Worm (Caenorhabditis elegans) whole organism, early embryonic: ENCODE results near the gene cyp-34A1.

ENCODE experiments used
- B0310.2 ChIP-seq: sonication (generic microtip); optimal IDR thresholded peaks from 2 replicates; lab custom pipeline; 2016; ENCODE audit warnings: mild to moderate bottlenecking, missing genetic modification characterization, missing compliant biosample characterization
- F13C5.2 ChIP-seq: sonication (generic microtip); optimal IDR thresholded peaks from 2 replicates; lab custom pipeline; 2017; ENCODE audit warnings: mild to moderate bottlenecking, missing genetic modification characterization, inconsistent platforms, missing compliant biosample characterization
- aly-1 ChIP-seq: sonication (generic microtip); optimal IDR thresholded peaks from 2 replicates; lab custom pipeline; 2016; ENCODE audit warnings: missing genetic modification characterization, missing compliant biosample characterization
- ama-1 ChIP-seq: fragments of 150-350 bp; optimal IDR thresholded peaks from 2 replicates; lab custom pipeline; 2014
- ceh-13 ChIP-seq: fragments of 200-800 bp; sonication (Bioruptor generic); optimal IDR thresholded peaks from 2 replicates; lab custom pipeline; 2018; ENCODE audit warnings: mild to moderate bottlenecking, missing genetic modification characterization, missing compliant biosample characterization
- ceh-36 ChIP-seq: sonication (generic microtip); optimal IDR thresholded peaks from 2 replicates; lab custom pipeline; 2016; ENCODE audit warnings: missing genetic modification characterization, inconsistent platforms, missing compliant biosample characterization
- ets-7 ChIP-seq: sonication (generic microtip); optimal IDR thresholded peaks from 2 replicates; lab custom pipeline; 2016; ENCODE audit warnings: missing genotype, missing genetic modification characterization, missing compliant biosample characterization
- flt-1 ChIP-seq: fragments of 200-800 bp; sonication (Bioruptor generic); IDR thresholded peaks from 2 replicates; pipeline ENCODE4 v1.3.6; 2022; ENCODE audit warnings: missing genetic modification characterization, missing compliant biosample characterization
- hmbx-1 ChIP-seq: sonication (generic microtip); optimal IDR thresholded peaks from 2 replicates; lab custom pipeline; 2016; ENCODE audit warnings: mild to moderate bottlenecking, missing genetic modification characterization, missing compliant biosample characterization
- hmg-4 ChIP-seq: fragments of 200-800 bp; sonication (Bioruptor generic); optimal IDR thresholded peaks from 2 replicates; lab custom pipeline; 2018; ENCODE audit warnings: mild to moderate bottlenecking, missing genetic modification characterization, missing compliant biosample characterization
- hnd-1 ChIP-seq: sonication (generic microtip); optimal IDR thresholded peaks from 2 replicates; lab custom pipeline; 2016; ENCODE audit warnings: missing genetic modification characterization, missing compliant biosample characterization
- pes-1 ChIP-seq: fragments of 200-800 bp; sonication (Bioruptor generic); IDR thresholded peaks from 2 replicates; pipeline ENCODE4 v1.3.6; 2022; ENCODE audit warnings: missing genetic modification reagents, missing genetic modification characterization, missing compliant biosample characterization
- scrt-1 ChIP-seq: fragments of 200-800 bp; sonication (Bioruptor generic); IDR thresholded peaks from 2 replicates; pipeline ENCODE4 v1.3.6; 2022; ENCODE audit warnings: missing genetic modification characterization, missing compliant biosample characterization
- sea-1 ChIP-seq: fragments of 200-800 bp; sonication (Bioruptor generic); conservative IDR thresholded peaks from 2 replicates; pipeline ENCODE4 v1.3.6; 2022; ENCODE audit warnings: missing genetic modification characterization, missing compliant biosample characterization
- tbx-11 ChIP-seq: fragments of 200-800 bp; sonication (Bioruptor generic); IDR thresholded peaks from 2 replicates; pipeline ENCODE4 v1.3.6; 2022; ENCODE audit warnings: missing genetic modification characterization, missing compliant biosample characterization
- tbx-37 ChIP-seq: fragments of 200-800 bp; sonication (Bioruptor generic); conservative IDR thresholded peaks from 2 replicates; pipeline ENCODE4 v1.3.6; 2022; ENCODE audit warnings: missing genetic modification reagents, missing genetic modification characterization, missing compliant biosample characterization
- tra-4 ChIP-seq: sonication (generic microtip); optimal IDR thresholded peaks from 2 replicates; lab custom pipeline; 2017; ENCODE audit warnings: missing genetic modification characterization, missing compliant biosample characterization

cyp-34A1 gene

ce11 chrV:15276915-15277314 is 10.8 kb downstream of the cyp-34A1 start, which contains the start of gene srw-17:
Gene srw-17, minus strand, starts transcription at chrV:15277015.
- no peak for TF ChIP-seq ceh-36 (tag; lab: Kevin White, UChicago)
- no peak for TF ChIP-seq tra-4 (tag; lab: Kevin White, UChicago)
- TF ChIP-seq ama-1 (lab: Kevin White, UChicago): no peak
- no peak for TF ChIP-seq F13C5.2 (tag; lab: Kevin White, UChicago)
- no peak for TF ChIP-seq ets-7 (tag; lab: Kevin White, UChicago)
- no peak for TF ChIP-seq sea-1 (GFP tag; lab: Robert Waterston, UW)
- no peak for TF ChIP-seq hmg-4
- no peak for TF ChIP-seq hnd-1 (tag; lab: Kevin White, UChicago)
- no peak for TF ChIP-seq B0310.2
- no peak for TF ChIP-seq pes-1

- TF ChIP-seq B0310.2 (no peak), F13C5.2 (tag; lab: Kevin White, UChicago) (no peak), tra-4 (tag; lab: Kevin White, UChicago) (no peak), aly-1 (tag; lab: Kevin White, UChicago) (no peak), hmbx-1 (tag; lab: Kevin White, UChicago) (no peak), ets-7 (tag; lab: Kevin White, UChicago) (no peak), ceh-13 (GFP tag; lab: Kevin White, UChicago) (no peak)
These were observed 13.0 kb downstream of the cyp-34A1 start, which contains the start of gene srw-16 for ce11 chrV:15274757-15275156. Gene srw-16, minus strand, starts transcription at chrV:15274857.

ce11 chrV:15272263-15272662 is 15.5 kb downstream of the cyp-34A1 start, which contains the start of gene T10H4.4:
Gene T10H4.4, minus strand, starts transcription at chrV:15272363.
- TF ChIP-seq aly-1 (tag; lab: Kevin White, UChicago) (no peak), ets-7 (tag; lab: Kevin White, UChicago) (no peak), ama-1 (lab: Kevin White, UChicago) (no peak), tbx-37 (GFP tag; lab: Robert Waterston, UW) (no peak), ceh-36 (tag; lab: Kevin White, UChicago) (no peak), scrt-1 (GFP tag; lab: Robert Waterston, UW) (no peak), hnd-1 (tag; lab: Kevin White, UChicago) (no peak), F13C5.2 (tag; lab: Kevin White, UChicago) (no peak), flt-1 (no peak), hmg-4 (no peak), sea-1 (GFP tag; lab: Robert Waterston, UW) (no peak), B0310.2 (no peak), pes-1 (no peak), hmbx-1 (tag; lab: Kevin White, UChicago) (no peak), ceh-13 (GFP tag; lab: Kevin White, UChicago) (no peak), tra-4 (tag; lab: Kevin White, UChicago) (no peak)

ce11 chrV:15268302-15268701 is 19.5 kb downstream of the cyp-34A1 start, which contains the start of gene srw-22:
Gene srw-22, plus strand, starts transcription at chrV:15268602.
- TF ChIP-seq B0310.2: no peak
- TF ChIP-seq sea-1 (GFP tag; lab: Robert Waterston, UW): no peak
- no peak for TF ChIP-seq tra-4 (tag; lab: Kevin White, UChicago)
- no peak for TF ChIP-seq hmg-4
- TF ChIP-seq ceh-36 (tag; lab: Kevin White, UChicago): no peak
- no peak for TF ChIP-seq ceh-13 (GFP tag; lab: Kevin White, UChicago)
- no peak for TF ChIP-seq F13C5.2 (tag; lab: Kevin White, UChicago)
- TF ChIP-seq ama-1 (lab: Kevin White, UChicago): no peak
- TF ChIP-seq tbx-37 (GFP tag; lab: Robert Waterston, UW): no peak
- no peak for TF ChIP-seq tbx-11 (GFP tag; lab: Robert Waterston, UW)
- TF ChIP-seq pes-1: no peak
- TF ChIP-seq hmbx-1 (tag; lab: Kevin White, UChicago): no peak
- no peak for TF ChIP-seq aly-1 (tag; lab: Kevin White, UChicago)
- TF ChIP-seq ets-7 (tag; lab: Kevin White, UChicago): no peak
- no peak for TF ChIP-seq hnd-1 (tag; lab: Kevin White, UChicago)
- TF ChIP-seq flt-1: no peak
- TF ChIP-seq scrt-1 (GFP tag; lab: Robert Waterston, UW): no peak

- TF ChIP-seq ceh-36 (tag; lab: Kevin White, UChicago) (no peak), ets-7 (tag; lab: Kevin White, UChicago) (no peak), scrt-1 (GFP tag; lab: Robert Waterston, UW) (no peak), hnd-1 (tag; lab: Kevin White, UChicago) (no peak), tbx-11 (GFP tag; lab: Robert Waterston, UW) (no peak), F13C5.2 (tag; lab: Kevin White, UChicago) (no peak)
These were observed 20.4 kb downstream of the cyp-34A1 start, which contains the start of gene T10H4.13 for ce11 chrV:15267405-15267804. Gene T10H4.13, minus strand, starts transcription at chrV:15267505.

- TF ChIP-seq tbx-11 (GFP tag; lab: Robert Waterston, UW): no peak
- no peak for TF ChIP-seq B0310.2
- TF ChIP-seq hnd-1 (tag; lab: Kevin White, UChicago): no peak
- TF ChIP-seq ets-7 (tag; lab: Kevin White, UChicago): no peak
- no peak for TF ChIP-seq scrt-1 (GFP tag; lab: Robert Waterston, UW)
- TF ChIP-seq tbx-37 (GFP tag; lab: Robert Waterston, UW): no peak
- TF ChIP-seq ama-1 (lab: Kevin White, UChicago): no peak
- no peak for TF ChIP-seq hmg-4
- no peak for TF ChIP-seq pes-1
- TF ChIP-seq sea-1 (GFP tag; lab: Robert Waterston, UW): no peak
- no peak for TF ChIP-seq ceh-13 (GFP tag; lab: Kevin White, UChicago)
- no peak for TF ChIP-seq flt-1
- TF ChIP-seq tra-4 (tag; lab: Kevin White, UChicago): no peak
- no peak for TF ChIP-seq ceh-36 (tag; lab: Kevin White, UChicago)
- TF ChIP-seq F13C5.2 (tag; lab: Kevin White, UChicago): no peak
- TF ChIP-seq hmbx-1 (tag; lab: Kevin White, UChicago): no peak
- TF ChIP-seq aly-1 (tag; lab: Kevin White, UChicago): no peak
These were observed 21.9 kb downstream of the cyp-34A1 start, which contains the start of gene M01B2.13 for ce11 chrV:15265814-15266213. Gene M01B2.13, minus strand, starts transcription at chrV:15265914.

- TF ChIP-seq ceh-13 (GFP tag; lab: Kevin White, UChicago): no peak
- no peak for TF ChIP-seq aly-1 (tag; lab: Kevin White, UChicago)
- TF ChIP-seq ceh-36 (tag; lab: Kevin White, UChicago): no peak
- no peak for TF ChIP-seq scrt-1 (GFP tag; lab: Robert Waterston, UW)
- TF ChIP-seq hnd-1 (tag; lab: Kevin White, UChicago): no peak
- TF ChIP-seq F13C5.2 (tag; lab: Kevin White, UChicago): no peak
- no peak for TF ChIP-seq sea-1 (GFP tag; lab: Robert Waterston, UW)
- no peak for TF ChIP-seq pes-1
- no peak for TF ChIP-seq tbx-11 (GFP tag; lab: Robert Waterston, UW)
- no peak for TF ChIP-seq tra-4 (tag; lab: Kevin White, UChicago)
- no peak for TF ChIP-seq ama-1 (lab: Kevin White, UChicago)
- no peak for TF ChIP-seq B0310.2
- no peak for TF ChIP-seq ets-7 (tag; lab: Kevin White, UChicago)
- TF ChIP-seq flt-1: no peak
- TF ChIP-seq hmbx-1 (tag; lab: Kevin White, UChicago): no peak
These were observed 23.6 kb downstream of the cyp-34A1 start, which contains the start of gene M01B2.12 for ce11 chrV:15264131-15264530. Gene M01B2.12, minus strand, starts transcription at chrV:15264231.
